Worm (Caenorhabditis elegans) whole organism, L3 larva: ENCODE data around the gene Y57A10A.14.
"Not testable (repeated sequence)": the region's sequence is repeated elsewhere in the genome, so short reads cannot be mapped to it uniquely, and the experiment has no call there.

Experiments
- R02D3.7 ChIP-seq: fragments of 150-350 bp; optimal IDR thresholded peaks from 2 replicates; lab custom pipeline; 2014; ENCODE audit warnings: missing biosample characterization, missing genetic modification characterization
- aly-2 ChIP-seq: fragments of 150-350 bp; optimal IDR thresholded peaks from 2 replicates; lab custom pipeline; 2014; ENCODE audit warnings: missing biosample characterization, missing genetic modification characterization
- ama-1 ChIP-seq: fragments of 150-350 bp; optimal IDR thresholded peaks from 2 replicates; lab custom pipeline; 2018
- ceh-16 ChIP-seq: sonication (generic microtip); optimal IDR thresholded peaks from 2 replicates; lab custom pipeline; 2017; ENCODE audit warnings: missing biosample characterization, missing genetic modification characterization
- ceh-28 ChIP-seq: fragments of 150-350 bp; optimal IDR thresholded peaks from 2 replicates; lab custom pipeline; 2014; ENCODE audit warnings: missing biosample characterization, missing genetic modification reagents, missing genetic modification characterization
- elt-1 ChIP-seq: fragments of 150-350 bp; optimal IDR thresholded peaks from 2 replicates; lab custom pipeline; 2014; ENCODE audit warnings: missing biosample characterization, missing genetic modification characterization
- elt-2 ChIP-seq: sonication (generic microtip); optimal IDR thresholded peaks from 2 replicates; lab custom pipeline; 2016; ENCODE audit warnings: missing genetic modification reagents, mild to moderate bottlenecking, missing genetic modification characterization, missing compliant biosample characterization
- eor-1 ChIP-seq, 2 experiments: fragments of 150-350 bp; optimal IDR thresholded peaks; 2 replicates each; lab custom pipeline; 2014 to 2018; ENCODE audit warnings: missing biosample characterization in 2 of 2, missing genetic modification characterization in 2 of 2
- fkh-2 ChIP-seq: fragments of 150-350 bp; optimal IDR thresholded peaks from 2 replicates; lab custom pipeline; 2014; ENCODE audit warnings: missing biosample characterization, missing genetic modification reagents, missing genetic modification characterization
- fos-1 ChIP-seq: fragments of 150-350 bp; optimal IDR thresholded peaks from 2 replicates; lab custom pipeline; 2014; ENCODE audit warnings: missing biosample characterization, missing genetic modification characterization
- hmg-11 ChIP-seq: sonication (generic microtip); optimal IDR thresholded peaks from 2 replicates; lab custom pipeline; 2016; ENCODE audit warnings: missing genetic modification characterization, missing compliant biosample characterization
- lin-15B ChIP-seq: fragments of 150-350 bp; optimal IDR thresholded peaks from 2 replicates; lab custom pipeline; 2014; ENCODE audit warnings: missing biosample characterization, missing genetic modification characterization
- lsy-12 ChIP-seq: sonication (generic microtip); optimal IDR thresholded peaks from 2 replicates; lab custom pipeline; 2016; ENCODE audit warnings: mild to moderate bottlenecking, missing genetic modification characterization, missing compliant biosample characterization
- mdl-1 ChIP-seq: fragments of 150-350 bp; optimal IDR thresholded peaks from 2 replicates; lab custom pipeline; 2014; ENCODE audit warnings: missing biosample characterization, missing genetic modification characterization
- mml-1 ChIP-seq: fragments of 150-350 bp; sonication (generic microtip); optimal IDR thresholded peaks from 3 replicates; lab custom pipeline; 2014; ENCODE audit warnings: missing biosample characterization, missing genetic modification characterization
- nfya-1 ChIP-seq: sonication (generic microtip); optimal IDR thresholded peaks from 2 replicates; lab custom pipeline; 2017; ENCODE audit warnings: missing genetic modification characterization, mild to moderate bottlenecking, missing compliant biosample characterization, antibody characterized with exemption, moderate library complexity; ENCODE audit not compliant: insufficient read depth
- nhr-11 ChIP-seq: fragments of 150-350 bp; optimal IDR thresholded peaks from 2 replicates; lab custom pipeline; 2014; ENCODE audit warnings: missing biosample characterization, missing genetic modification characterization
- nhr-23 ChIP-seq: fragments of 150-350 bp; optimal IDR thresholded peaks from 2 replicates; lab custom pipeline; 2014; ENCODE audit warnings: missing biosample characterization, missing genetic modification reagents, missing genetic modification characterization
- nhr-25 ChIP-seq: sonication (generic microtip); optimal IDR thresholded peaks from 2 replicates; lab custom pipeline; 2017; ENCODE audit warnings: missing biosample characterization, missing genetic modification characterization
- nhr-28 ChIP-seq: fragments of 150-350 bp; optimal IDR thresholded peaks from 2 replicates; lab custom pipeline; 2014; ENCODE audit warnings: missing biosample characterization, missing genetic modification characterization
- nhr-43 ChIP-seq: sonication (generic microtip); optimal IDR thresholded peaks from 2 replicates; lab custom pipeline; 2016; ENCODE audit warnings: mild to moderate bottlenecking, missing genetic modification characterization, missing compliant biosample characterization; ENCODE audit not compliant: poor library complexity, severe bottlenecking
- nhr-67 ChIP-seq: fragments of 150-350 bp; optimal IDR thresholded peaks from 2 replicates; lab custom pipeline; 2014; ENCODE audit warnings: missing biosample characterization, missing genetic modification characterization
- nhr-76 ChIP-seq: fragments of 150-350 bp; sonication (generic microtip); optimal IDR thresholded peaks from 5 replicates; lab custom pipeline; 2014; ENCODE audit warnings: missing biosample characterization, missing genetic modification characterization
- nhr-77 ChIP-seq: fragments of 150-350 bp; optimal IDR thresholded peaks from 2 replicates; lab custom pipeline; 2014; ENCODE audit warnings: missing biosample characterization, missing genetic modification characterization
- pha-4 ChIP-seq: fragments of 150-350 bp; optimal IDR thresholded peaks from 2 replicates; lab custom pipeline; 2014; ENCODE audit warnings: missing biosample characterization, missing genetic modification reagents, missing genetic modification characterization
- pqm-1 ChIP-seq: fragments of 150-350 bp; optimal IDR thresholded peaks from 2 replicates; lab custom pipeline; 2017; ENCODE audit warnings: missing biosample characterization, missing genetic modification characterization, inconsistent platforms
- sea-2 ChIP-seq: fragments of 150-350 bp; sonication (generic microtip); optimal IDR thresholded peaks from 4 replicates; lab custom pipeline; 2014; ENCODE audit warnings: missing biosample characterization, missing genetic modification reagents, missing genetic modification characterization
- skn-1 ChIP-seq: fragments of 150-350 bp; optimal IDR thresholded peaks from 2 replicates; lab custom pipeline; 2014; ENCODE audit warnings: missing biosample characterization, missing genetic modification characterization
- snpc-4 ChIP-seq: fragments of 150-350 bp; optimal IDR thresholded peaks from 2 replicates; lab custom pipeline; 2014; ENCODE audit warnings: missing biosample characterization, missing genetic modification characterization
- tbx-2 ChIP-seq: sonication (generic microtip); optimal IDR thresholded peaks from 2 replicates; lab custom pipeline; 2016; ENCODE audit warnings: mild to moderate bottlenecking, missing genetic modification characterization, missing compliant biosample characterization
- unc-39 ChIP-seq: sonication (generic microtip); optimal IDR thresholded peaks from 4 replicates; lab custom pipeline; 2017; ENCODE audit warnings: missing biosample characterization, missing genetic modification characterization
- ztf-4 ChIP-seq: fragments of 150-350 bp; optimal IDR thresholded peaks from 2 replicates; lab custom pipeline; 2014; ENCODE audit warnings: missing biosample characterization, missing genetic modification characterization

The Y57A10A.14 gene

DNA sequence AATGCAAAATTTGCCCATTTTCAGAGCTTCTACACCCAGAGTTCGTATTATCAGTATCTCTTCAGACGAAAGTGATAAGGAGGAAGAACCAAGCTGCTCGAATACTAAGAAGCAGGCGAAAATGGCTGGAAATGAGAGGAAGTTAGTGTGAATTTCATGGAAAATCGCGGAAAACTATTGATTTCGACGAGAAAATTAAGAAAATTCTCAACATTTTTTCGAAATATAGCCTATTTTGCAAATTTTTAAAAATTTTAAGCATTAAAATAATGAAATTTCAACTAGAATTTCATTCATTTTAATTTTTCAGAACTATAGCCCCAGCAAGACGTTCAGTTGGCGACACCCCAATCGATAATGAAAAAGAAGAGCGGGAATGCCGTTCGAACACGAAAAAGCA is 42.2 kb upstream of the Y57A10A.14 start:
- TF ChIP-seq elt-2 (tag; lab: Kevin White, UChicago) (no peak), pha-4 (no peak), aly-2 (tag; lab: Kevin White, UChicago) (no peak), nhr-25 (tag; lab: Kevin White, UChicago) (no peak), nhr-11 (tag; lab: Kevin White, UChicago) (no peak)

DNA sequence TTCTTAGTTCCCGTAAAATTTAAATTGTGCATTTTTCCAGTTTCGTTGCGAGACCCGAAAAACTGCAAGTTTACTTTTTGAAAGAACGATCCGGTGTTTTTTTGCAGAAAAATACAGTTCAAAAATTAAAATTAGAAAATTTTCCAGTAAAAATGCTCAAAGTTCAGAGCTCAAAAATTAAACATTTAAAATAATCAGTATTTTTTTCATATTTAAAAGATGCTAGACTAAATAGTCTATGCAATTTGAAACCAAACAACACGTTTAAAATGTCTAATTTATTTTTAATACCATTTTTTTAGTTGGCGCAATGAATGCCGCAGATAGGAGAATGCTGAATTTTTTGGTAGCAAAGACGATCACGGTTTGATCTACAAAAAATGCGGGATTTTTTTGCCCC is 38.4 kb upstream of the Y57A10A.14 start, which contains the start of gene Y57A10A.2:
Y57A10A.2 (plus strand) TSS at position 301 of the 400 bp plus-strand sequence.
- no peak for TF ChIP-seq nhr-67
- TF ChIP-seq fos-1 (tag; lab: Kevin White, UChicago), result no peak
- no peak for TF ChIP-seq sea-2 (GFP tag; lab: Kevin White, UChicago)
- no peak for TF ChIP-seq pha-4
- TF ChIP-seq nhr-23 (tag; lab: Kevin White, UChicago), result no peak
- TF ChIP-seq ceh-16 (tag; lab: Kevin White, UChicago), result no peak
- no peak for TF ChIP-seq mdl-1 (tag; lab: Kevin White, UChicago)
- no peak for TF ChIP-seq nfya-1 (tag; lab: Kevin White, UChicago)
- no peak for TF ChIP-seq ztf-4
- no peak for TF ChIP-seq lin-15B (tag; lab: Kevin White, UChicago)
- no peak for TF ChIP-seq nhr-76 (tag; lab: Kevin White, UChicago)
- TF ChIP-seq hmg-11 (tag; lab: Kevin White, UChicago), result no peak
- no peak for TF ChIP-seq R02D3.7 (tag; lab: Kevin White, UChicago)
- TF ChIP-seq nhr-77 (tag; lab: Kevin White, UChicago), result no peak
- no peak for TF ChIP-seq aly-2 (tag; lab: Kevin White, UChicago)

DNA sequence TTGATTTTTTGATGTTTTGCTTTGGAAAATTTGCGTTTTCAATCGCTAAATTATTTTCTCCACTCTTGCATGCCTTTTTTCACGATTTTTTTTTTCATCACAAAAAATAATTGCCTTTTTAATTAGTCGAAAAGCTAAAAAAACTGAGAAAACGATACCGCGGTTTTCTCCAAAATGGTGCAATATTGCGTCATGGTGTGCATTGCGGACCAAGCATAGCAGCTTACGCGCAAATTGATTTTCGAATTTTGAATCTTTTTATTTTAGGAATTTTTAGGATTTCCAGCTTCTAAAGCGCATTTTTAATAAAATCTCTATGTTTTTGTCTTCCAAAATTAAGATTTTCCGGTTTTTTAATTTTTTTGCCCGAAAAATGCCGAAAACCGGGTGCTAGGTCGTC is 35.5 kb upstream of the Y57A10A.14 start:
- TF ChIP-seq mdl-1 (tag; lab: Kevin White, UChicago), result no peak
- TF ChIP-seq, all 47 proteins: peak for 0

DNA sequence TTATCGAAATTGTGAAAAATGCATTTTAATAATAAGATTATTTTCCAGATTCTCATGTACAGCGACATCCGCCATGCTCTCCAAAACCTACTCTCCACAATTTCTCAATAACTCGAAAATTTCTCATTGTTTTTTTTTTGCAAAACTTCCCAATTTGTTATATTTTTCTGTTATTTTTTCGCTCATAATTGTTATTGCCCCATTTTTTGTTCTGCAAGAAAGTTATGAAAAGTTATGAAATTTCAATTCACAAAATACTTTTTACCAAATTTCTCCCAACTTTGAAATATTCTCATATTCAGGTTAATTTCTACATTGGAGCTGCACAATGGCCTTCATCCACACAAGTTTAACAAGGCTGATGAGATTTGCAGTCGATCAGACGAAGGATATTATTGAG is 34.1 kb upstream of the Y57A10A.14 start, which contains the start of gene Y57A10A.4:
Y57A10A.4 (plus strand) TSS at position 301 of the 400 bp plus-strand sequence.
- TF ChIP-seq aly-2, fkh-2, nhr-43 (tag; lab: Kevin White, UChicago): not testable (repeated sequence)

DNA sequence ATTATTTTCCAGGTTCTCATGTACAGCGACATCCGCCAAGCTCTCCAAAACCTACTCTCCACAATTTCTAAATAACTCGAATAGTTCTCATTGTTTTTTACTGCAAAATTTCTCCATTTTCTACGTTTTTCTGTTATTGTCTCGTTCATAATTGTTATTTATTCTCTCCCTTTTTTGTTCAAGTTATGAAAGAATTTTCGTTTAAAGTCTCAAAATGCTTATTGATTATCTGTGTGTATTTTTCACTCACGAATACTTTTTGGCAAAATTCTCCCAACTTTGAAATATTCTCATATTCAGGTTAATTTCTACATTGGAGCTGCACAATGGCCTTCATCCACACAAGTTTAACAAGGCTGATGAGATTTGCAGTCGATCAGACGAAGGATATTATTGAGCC is 31.6 kb upstream of the Y57A10A.14 start, which contains the start of gene Y57A10A.5:
Y57A10A.5 (plus strand) TSS at position 301 of the 400 bp plus-strand sequence.
- not testable (repeated sequence) for TF ChIP-seq sea-2 (GFP tag; lab: Kevin White, UChicago); mml-1; nhr-67

DNA sequence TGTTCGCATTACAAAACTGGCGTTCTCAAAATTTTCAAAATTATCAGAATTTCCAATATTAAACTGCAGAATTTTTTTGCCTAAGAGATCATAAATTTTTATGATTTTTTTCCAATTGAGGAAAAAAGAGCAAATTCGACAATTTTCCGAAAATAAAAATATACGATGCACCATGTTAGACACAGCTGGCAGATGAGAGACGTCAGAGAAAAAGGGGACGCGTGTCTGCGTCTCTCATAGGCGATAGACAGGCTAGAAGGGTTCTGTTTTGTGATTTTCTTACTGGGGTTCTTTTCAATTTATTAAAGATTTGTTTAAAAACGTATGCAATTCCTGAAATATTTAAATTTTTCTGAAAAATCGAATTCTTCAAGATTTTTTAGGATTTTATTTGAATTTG is 22.7 kb upstream of the Y57A10A.14 start:
- TF ChIP-seq lin-15B (tag; lab: Kevin White, UChicago) (no peak), ama-1 (lab: Kevin White, UChicago) (no peak), skn-1 (no peak), hmg-11 (tag; lab: Kevin White, UChicago) (peak; percentile 81)

DNA sequence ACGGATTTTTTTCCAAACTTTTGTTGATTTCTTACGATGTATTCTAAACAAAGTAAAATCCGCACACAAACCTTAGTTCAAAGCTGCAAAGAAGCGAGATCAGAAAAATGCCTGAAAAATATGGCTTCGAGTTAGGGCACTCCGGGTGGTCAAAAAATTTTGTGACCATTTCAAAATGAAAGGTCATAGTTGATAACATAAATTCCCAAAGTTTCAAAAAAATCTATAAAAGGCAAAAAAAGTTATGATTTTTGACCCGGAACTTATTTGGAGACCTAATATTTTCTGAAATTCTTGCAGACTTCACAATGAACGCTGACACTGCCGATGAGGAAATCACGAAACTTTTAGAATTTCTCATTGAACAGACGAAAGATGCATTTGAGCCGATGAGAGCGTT is 21.2 kb upstream of the Y57A10A.14 start, which contains the start of gene Y57A10A.8:
Y57A10A.8 (plus strand) TSS at position 301 of the 400 bp plus-strand sequence.
- TF ChIP-seq elt-2 (tag; lab: Kevin White, UChicago); ztf-4; nhr-76 (tag; lab: Kevin White, UChicago): not testable (repeated sequence)

DNA sequence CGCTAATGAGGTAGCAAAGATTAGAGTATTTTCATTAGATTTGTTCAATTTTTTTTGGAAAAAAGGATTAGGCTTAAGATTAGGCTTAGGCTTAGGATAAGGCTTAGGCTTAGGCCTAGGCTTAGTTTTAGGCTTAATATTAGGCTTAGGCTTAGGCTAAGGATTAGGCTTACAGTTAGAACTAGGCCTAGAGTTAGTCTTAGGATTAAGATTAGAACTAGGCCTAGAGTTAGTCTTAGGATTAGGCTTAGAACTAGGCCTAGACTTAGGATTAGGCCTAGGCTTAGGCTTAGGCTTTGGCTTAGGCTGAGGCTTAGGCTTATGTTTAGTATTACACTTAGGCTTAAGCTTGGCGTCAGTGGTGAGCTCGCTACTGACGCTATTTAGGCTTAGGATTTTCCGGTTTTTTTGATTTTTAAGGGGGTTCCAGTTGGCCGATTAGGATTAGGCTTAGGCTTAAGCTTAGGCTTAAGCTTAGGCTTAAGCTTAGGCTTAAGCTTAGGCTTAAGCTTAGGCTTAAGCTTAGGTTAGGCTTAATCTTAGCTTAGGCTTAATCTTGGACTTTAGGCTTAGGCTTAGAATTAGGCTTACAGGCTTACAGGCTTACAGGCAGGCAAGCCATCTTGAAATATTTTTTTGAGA is 16.1 kb upstream of the Y57A10A.14 start:
- TF ChIP-seq nfya-1 (tag; lab: Kevin White, UChicago) (no peak), nhr-76 (tag; lab: Kevin White, UChicago) (no peak), nhr-28 (tag; lab: Kevin White, UChicago) (no peak), elt-1 (tag; lab: Kevin White, UChicago) (no peak), pqm-1 (tag; lab: Kevin White, UChicago) (no peak), ceh-16 (tag; lab: Kevin White, UChicago) (no peak), eor-1 (tag; optimal IDR thresholded peaks at IDR 0.05; lab: Kevin White, UChicago) (no peak), lin-15B (tag; lab: Kevin White, UChicago) (no peak), R02D3.7 (tag; lab: Kevin White, UChicago) (no peak), tbx-2 (tag; lab: Kevin White, UChicago) (no peak), ceh-28 (tag; lab: Kevin White, UChicago) (no peak), snpc-4 (tag; lab: Kevin White, UChicago) (no peak), nhr-23 (tag; lab: Kevin White, UChicago) (no peak), sea-2 (GFP tag; lab: Kevin White, UChicago) (no peak), unc-39 (tag; lab: Kevin White, UChicago) (no peak), hmg-11 (tag; lab: Kevin White, UChicago) (no peak), lsy-12 (no peak), pha-4 (no peak), mml-1 (no peak)
- TF ChIP-seq, all 47 proteins: peak for 0
